Fruit fly (Drosophila melanogaster): ENCODE measurements around the gene CG10300.
A peak's percentile ranks its signal among the peaks of the same experiment; 100 is the strongest.

Gene CG10300

dm6 chr3R:23737676-23738574 lies 26.6 kb downstream of the CG10300 start (continued):
- TF ChIP-seq Blimp-1 (GFP tag; optimal IDR thresholded peaks at IDR 0.05) (no peak), fkh (GFP tag; optimal IDR thresholded peaks at IDR 0.05) (peak; percentile 72), CG6276 (GFP tag; optimal IDR thresholded peaks at IDR 0.05) (peak; percentile 47), Sox102F (GFP tag; optimal IDR thresholded peaks at IDR 0.05) (no peak), lz (GFP tag; optimal IDR thresholded peaks at IDR 0.05) (no peak), Eip78C (GFP tag) (peak; percentile 61), CG8632 (GFP tag; optimal IDR thresholded peaks at IDR 0.05) (peak; percentile 41), CG32006 (GFP tag; optimal IDR thresholded peaks at IDR 0.05) (peak; percentile 81), CG11762 (GFP tag; optimal IDR thresholded peaks at IDR 0.05; ENCODE audit: insufficient read depth) (peak; percentile 12), CG4318 (GFP tag; optimal IDR thresholded peaks at IDR 0.05) (peak; percentile 52)

DNA sequence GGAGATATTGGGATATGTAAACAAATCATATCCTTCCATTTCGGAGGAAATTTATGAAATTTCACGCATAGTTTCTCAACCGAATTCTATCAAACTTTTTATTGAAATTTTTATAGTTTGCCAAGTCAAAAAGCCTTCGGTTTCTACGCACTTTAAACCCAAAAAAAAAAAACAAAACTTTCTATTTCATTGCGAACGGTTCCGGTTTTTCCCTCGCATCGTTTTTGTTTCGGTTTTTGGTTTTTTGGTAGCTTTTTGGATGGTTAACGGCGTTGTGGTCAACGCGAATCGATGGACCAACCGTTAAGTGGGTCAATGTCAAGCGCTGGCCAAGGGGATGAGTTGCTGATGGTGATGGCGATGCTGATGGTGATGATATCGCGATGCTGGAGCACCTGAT lies 29.6 kb downstream of the CG10300 start:
- TF ChIP-seq Sox102F (GFP tag; optimal IDR thresholded peaks at IDR 0.05), result no peak
- no peak for TF ChIP-seq Lpt (GFP tag; optimal IDR thresholded peaks at IDR 0.05)
- no peak for TF ChIP-seq dac (GFP tag; optimal IDR thresholded peaks at IDR 0.05)
- TF ChIP-seq CG11902 (GFP tag; optimal IDR thresholded peaks at IDR 0.05), result no peak
- no peak for TF ChIP-seq fkh (GFP tag; optimal IDR thresholded peaks at IDR 0.05)
- no peak for TF ChIP-seq CG1621 (tag; optimal IDR thresholded peaks at IDR 0.05)
- TF ChIP-seq Sox15 (GFP tag; optimal IDR thresholded peaks at IDR 0.05), result no peak
- no peak for TF ChIP-seq CG8319 (GFP tag; optimal IDR thresholded peaks at IDR 0.05)
- TF ChIP-seq CG32006 (GFP tag; optimal IDR thresholded peaks at IDR 0.05), result no peak

DNA sequence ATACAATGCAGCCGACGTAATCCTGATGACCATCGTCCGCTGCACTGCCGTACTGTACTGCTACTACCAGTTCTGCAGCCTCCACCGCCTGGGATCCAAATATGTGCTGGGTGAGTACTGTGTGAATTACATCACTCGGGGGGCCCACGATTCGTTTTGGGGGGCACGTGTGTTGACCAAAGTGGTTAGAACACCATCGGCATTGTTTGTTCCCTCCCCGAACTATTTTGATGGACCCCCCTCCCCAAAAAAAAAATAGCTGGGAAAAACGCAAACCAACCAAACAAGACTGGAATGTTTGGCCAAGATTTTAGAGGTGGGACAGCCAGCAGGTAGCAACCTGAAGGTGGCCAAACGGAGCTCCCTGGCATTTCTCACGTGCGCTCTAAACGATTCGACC lies 36.1 kb downstream of the CG10300 start:
- no peak for TF ChIP-seq Hr38 (GFP tag; optimal IDR thresholded peaks at IDR 0.05)
- peak; percentile 74 for TF ChIP-seq fkh (GFP tag; optimal IDR thresholded peaks at IDR 0.05)
- no peak for TF ChIP-seq cyc (GFP tag; optimal IDR thresholded peaks at IDR 0.05)

dm6 chr3R:23752728-23753127 lies 41.4 kb downstream of the CG10300 start, which contains the start of the genes RanBP3 and Rpt5:
TSS of gene RanBP3 (minus strand) at chr3R:23752834.
TSS of gene Rpt5 (plus strand) at chr3R:23752876.
- TF ChIP-seq CG1621 (tag; optimal IDR thresholded peaks at IDR 0.05), result peak; percentile 18
- TF ChIP-seq Gug (GFP tag; IDR thresholded peaks at IDR 0.05), result no peak
- no peak for TF ChIP-seq Hr39 (GFP tag; optimal IDR thresholded peaks at IDR 0.05)
- peak; percentile 77 for TF ChIP-seq esn (GFP tag; optimal IDR thresholded peaks at IDR 0.05)
- TF ChIP-seq Sox14 (GFP tag; optimal IDR thresholded peaks at IDR 0.05), result peak; percentile 78
- no peak for TF ChIP-seq CG11294 (GFP tag; IDR thresholded peaks at IDR 0.05)
- no peak for TF ChIP-seq dac (GFP tag; optimal IDR thresholded peaks at IDR 0.05)
- no peak for TF ChIP-seq CG8119 (GFP tag; IDR thresholded peaks at IDR 0.05)
- no peak for TF ChIP-seq CG3919 (GFP tag; optimal IDR thresholded peaks at IDR 0.05)
- no peak for TF ChIP-seq Sox102F (GFP tag; optimal IDR thresholded peaks at IDR 0.05)
- TF ChIP-seq Ets96B (tag; optimal IDR thresholded peaks at IDR 0.05), result no peak
- TF ChIP-seq CG7368 (GFP tag; optimal IDR thresholded peaks at IDR 0.05), result no peak
- no peak for TF ChIP-seq achi (GFP tag; optimal IDR thresholded peaks at IDR 0.05)
- no peak for TF ChIP-seq Smox (GFP tag; optimal IDR thresholded peaks at IDR 0.05)
- no peak for TF ChIP-seq CG11902 (GFP tag; optimal IDR thresholded peaks at IDR 0.05)
- no peak for TF ChIP-seq dsx (GFP tag; optimal IDR thresholded peaks at IDR 0.05; ENCODE audit: poor library complexity, severe bottlenecking)
- TF ChIP-seq CG4318 (GFP tag; optimal IDR thresholded peaks at IDR 0.05), result no peak
- TF ChIP-seq Lpt (GFP tag; optimal IDR thresholded peaks at IDR 0.05), result no peak
- no peak for TF ChIP-seq Eip78C (GFP tag)
- no peak for TF ChIP-seq Sox15 (GFP tag; optimal IDR thresholded peaks at IDR 0.05)
- peak; percentile 35; the same call in 1 of the 3 replicates for TF ChIP-seq eg (GFP tag; IDR thresholded peaks at IDR 0.05)
- no peak for TF ChIP-seq Hr38 (GFP tag; optimal IDR thresholded peaks at IDR 0.05)
- TF ChIP-seq spab (GFP tag; optimal IDR thresholded peaks at IDR 0.05), result no peak
- no peak for TF ChIP-seq CG15336 (GFP tag; IDR thresholded peaks at IDR 0.05)
- peak; percentile 62 for TF ChIP-seq lz (GFP tag; optimal IDR thresholded peaks at IDR 0.05)
- TF ChIP-seq fd59A (GFP tag; optimal IDR thresholded peaks at IDR 0.05), result no peak
- TF ChIP-seq vri (GFP tag; optimal IDR thresholded peaks at IDR 0.05), result no peak
- no peak for TF ChIP-seq Hr4 (GFP tag; optimal IDR thresholded peaks at IDR 0.05)
- TF ChIP-seq CG6163 (GFP tag; IDR thresholded peaks at IDR 0.05), result peak; percentile 16; the same call in 1 of the 3 replicates
- TF ChIP-seq CG31627 (GFP tag; optimal IDR thresholded peaks at IDR 0.05), result peak; percentile 66
- TF ChIP-seq Blimp-1 (GFP tag; optimal IDR thresholded peaks at IDR 0.05), result no peak
- TF ChIP-seq OdsH (GFP tag; optimal IDR thresholded peaks at IDR 0.05), result no peak
- no peak for TF ChIP-seq fd85E (GFP tag; optimal IDR thresholded peaks at IDR 0.05)
- peak; percentile 65 for TF ChIP-seq cyc (GFP tag; optimal IDR thresholded peaks at IDR 0.05)
- no peak for TF ChIP-seq CG10631 (GFP tag; optimal IDR thresholded peaks at IDR 0.05)
- TF ChIP-seq CG16779 (tag; optimal IDR thresholded peaks at IDR 0.05), result no peak
